Worm (Caenorhabditis elegans) whole organism, L3 larva: ENCODE measurements around the gene abu-11.
A peak's percentile ranks its signal among the peaks of the same experiment; 100 is the strongest.

Source experiments
- elt-3 ChIP-seq, 3 experiments: fragments of 150-350 bp in 1 of 3; sonication (generic microtip) in 2 of 3; optimal IDR thresholded peaks; 2 replicates in 2 of 3; 4 replicates in 1 of 3; lab custom pipeline; 2014 to 2017; ENCODE audit warnings: missing biosample characterization in 3 of 3, missing genetic modification characterization in 3 of 3
- lin-15B ChIP-seq: fragments of 150-350 bp; optimal IDR thresholded peaks from 2 replicates; lab custom pipeline; 2014; ENCODE audit warnings: missing biosample characterization, missing genetic modification characterization
- nhr-12 ChIP-seq: fragments of 150-350 bp; optimal IDR thresholded peaks from 2 replicates; lab custom pipeline; 2014; ENCODE audit warnings: missing biosample characterization, missing genetic modification characterization
- nhr-28 ChIP-seq: fragments of 150-350 bp; optimal IDR thresholded peaks from 2 replicates; lab custom pipeline; 2014; ENCODE audit warnings: missing biosample characterization, missing genetic modification characterization
- pha-4 ChIP-seq: fragments of 150-350 bp; optimal IDR thresholded peaks from 2 replicates; lab custom pipeline; 2014; ENCODE audit warnings: missing biosample characterization, missing genetic modification reagents, missing genetic modification characterization
- pqm-1 ChIP-seq: fragments of 150-350 bp; optimal IDR thresholded peaks from 2 replicates; lab custom pipeline; 2017; ENCODE audit warnings: missing biosample characterization, missing genetic modification characterization, inconsistent platforms
- snpc-4 ChIP-seq: fragments of 150-350 bp; optimal IDR thresholded peaks from 2 replicates; lab custom pipeline; 2014; ENCODE audit warnings: missing biosample characterization, missing genetic modification characterization
- tbx-2 ChIP-seq: sonication (generic microtip); optimal IDR thresholded peaks from 2 replicates; lab custom pipeline; 2016; ENCODE audit warnings: mild to moderate bottlenecking, missing genetic modification characterization, missing compliant biosample characterization
- zag-1 ChIP-seq: fragments of 150-350 bp; optimal IDR thresholded peaks from 2 replicates; lab custom pipeline; 2014; ENCODE audit warnings: missing biosample characterization, missing genetic modification characterization
- ztf-4 ChIP-seq: fragments of 150-350 bp; optimal IDR thresholded peaks from 2 replicates; lab custom pipeline; 2014; ENCODE audit warnings: missing biosample characterization, missing genetic modification characterization

DNA sequence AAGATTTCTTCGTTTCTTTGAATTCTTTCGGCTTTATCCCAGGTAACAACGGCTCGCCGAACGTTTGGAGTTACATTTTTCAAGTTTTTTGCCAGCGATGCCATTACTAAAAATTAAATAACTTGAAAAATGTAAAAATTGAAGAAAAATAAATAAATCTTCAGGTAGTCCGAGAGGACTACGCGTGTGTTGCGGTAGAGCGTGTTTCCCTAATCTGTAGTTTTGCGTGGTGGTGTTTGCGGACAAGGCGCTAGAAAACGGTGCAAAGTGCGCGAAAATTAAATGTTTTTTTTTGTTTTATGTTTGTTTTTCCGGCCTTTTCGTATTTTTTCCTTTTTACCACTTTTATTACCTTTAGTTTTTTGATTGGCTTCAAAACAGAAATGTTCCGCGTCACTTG, 38.5 kb downstream of the abu-11 start, which contains the start of gene mrpl-28:
- TF ChIP-seq ztf-4 (tag; lab: Kevin White, UChicago): no peak
- peak; percentile 98 for TF ChIP-seq lin-15B
- TF ChIP-seq snpc-4 (tag; lab: Kevin White, UChicago): peak; percentile 84
- TF ChIP-seq nhr-28 (tag; lab: Kevin White, UChicago): no peak
- peak; percentile 16 for TF ChIP-seq zag-1 (tag; lab: Kevin White, UChicago)
- no peak for TF ChIP-seq nhr-12 (tag; lab: Kevin White, UChicago)
- TF ChIP-seq tbx-2 (tag; lab: Kevin White, UChicago): peak; percentile 77
- TF ChIP-seq elt-3 (tag; optimal IDR thresholded peaks at IDR 0.05; lab: Kevin White, UChicago): no peak
- peak; percentile 38 for TF ChIP-seq pqm-1 (tag; lab: Kevin White, UChicago)
- peak; percentile 99 for TF ChIP-seq pha-4 (tag; lab: Kevin White, UChicago)
